Fruit fly (Drosophila melanogaster): ENCODE data around the gene CG3552.
A peak's percentile ranks its signal among the peaks of the same experiment; 100 is the strongest.

Gene CG3552

dm6 chr3L:9451522-9452118 is 4.5 kb upstream of the CG3552 start, which contains the start of the genes CG3448 and ghi (continued):
- TF ChIP-seq CG15479 (GFP tag; optimal IDR thresholded peaks at IDR 0.05) (no peak), CG7987 (GFP tag; optimal IDR thresholded peaks at IDR 0.05) (peak; percentile 66), CG1529 (GFP tag; optimal IDR thresholded peaks at IDR 0.05) (no peak), unc-4 (GFP tag; IDR thresholded peaks at IDR 0.05; ENCODE audit: partially characterized antibody) (peak; percentile 70), shn (GFP tag; optimal IDR thresholded peaks at IDR 0.05) (no peak), bsh (GFP tag; optimal IDR thresholded peaks at IDR 0.05) (peak in 1 of 2 experiments; percentile 40), gce (GFP tag; IDR thresholded peaks at IDR 0.05) (no peak), gcm2 (GFP tag; optimal IDR thresholded peaks at IDR 0.05) (no peak), CG3065 (GFP tag; optimal IDR thresholded peaks at IDR 0.05) (no peak), lab (GFP tag; optimal IDR thresholded peaks at IDR 0.05) (peak; percentile 83), aop (GFP tag; IDR thresholded peaks at IDR 0.05) (no peak), repo (GFP tag; optimal IDR thresholded peaks at IDR 0.05) (no peak), CG10321 (GFP tag; IDR thresholded peaks at IDR 0.05) (no peak), Bdp1 (GFP tag; optimal IDR thresholded peaks at IDR 0.05) (no peak), ab (GFP tag; optimal IDR thresholded peaks at IDR 0.05) (no peak), emc (GFP tag; optimal IDR thresholded peaks at IDR 0.05) (no peak), dysf (GFP tag; IDR thresholded peaks at IDR 0.05) (peak; percentile 65; the same call in 2 of the 3 replicates), sug (tag; optimal IDR thresholded peaks at IDR 0.05) (peak; percentile 23), CG18011 (GFP tag; optimal IDR thresholded peaks at IDR 0.05) (peak; percentile 46), Spps (tag; optimal IDR thresholded peaks at IDR 0.05) (peak; percentile 54), phol (tag; optimal IDR thresholded peaks at IDR 0.05) (peak; percentile 87), Opbp (GFP tag; IDR thresholded peaks at IDR 0.05; ENCODE audit: partially characterized antibody) (peak; percentile 75; the same call in 2 of the 3 replicates), grau (tag; optimal IDR thresholded peaks at IDR 0.05) (peak; percentile 53), pros (GFP tag; optimal IDR thresholded peaks at IDR 0.05) (no peak), bcd (GFP tag; optimal IDR thresholded peaks at IDR 0.05) (peak; percentile 56), tio (GFP tag; optimal IDR thresholded peaks at IDR 0.05) (no peak), NK7.1 (GFP tag; optimal IDR thresholded peaks at IDR 0.05) (no peak), CG10366 (GFP tag; IDR thresholded peaks at IDR 0.05) (no peak), vnd (GFP tag; IDR thresholded peaks at IDR 0.05; ENCODE audit: partially characterized antibody) (peak; percentile 54), CG8388 (GFP tag; optimal IDR thresholded peaks at IDR 0.05) (peak; percentile 51), sd (tag; optimal IDR thresholded peaks at IDR 0.05) (no peak), zf30C (GFP tag; optimal IDR thresholded peaks at IDR 0.05) (no peak), lola (GFP tag; optimal IDR thresholded peaks at IDR 0.05) (peak in 1 of 3 experiments; percentile 15), Lhr (GFP tag; optimal IDR thresholded peaks at IDR 0.05) (peak; percentile 13), odd (GFP tag; optimal IDR thresholded peaks at IDR 0.05) (no peak), ash1 (GFP tag; optimal IDR thresholded peaks at IDR 0.05) (no peak), CG34224 (GFP tag; IDR thresholded peaks at IDR 0.05; ENCODE audit: partially characterized antibody) (peak; percentile 74), CG18619 (GFP tag; optimal IDR thresholded peaks at IDR 0.05) (peak; percentile 1), CG10543 (GFP tag; optimal IDR thresholded peaks at IDR 0.05) (peak; percentile 53), pzg (GFP tag; optimal IDR thresholded peaks at IDR 0.05) (peak; percentile 69), ci (GFP tag; IDR thresholded peaks at IDR 0.05) (peak; percentile 51; the same call in 2 of the 3 replicates), eyg (GFP tag; optimal IDR thresholded peaks at IDR 0.05) (no peak), CG6254 (GFP tag; optimal IDR thresholded peaks at IDR 0.05) (no peak), luna (GFP tag; optimal IDR thresholded peaks at IDR 0.05) (no peak), CG18476 (GFP tag; optimal IDR thresholded peaks at IDR 0.05) (peak; percentile 73), danr (GFP tag; IDR thresholded peaks at IDR 0.05) (0 out of 2 replicates have a peak, but pooled peaks have one; percentile 6), al (GFP tag; IDR thresholded peaks at IDR 0.05) (peak; percentile 59; the same call in 1 of the 2 replicates), CG16813 (GFP tag; IDR thresholded peaks at IDR 0.05; ENCODE audit: partially characterized antibody) (peak; percentile 72), fu2 (GFP tag; optimal IDR thresholded peaks at IDR 0.05) (no peak)

Measured in whole organism, embryonic.